Fruit fly (Drosophila melanogaster) S2 (cell line): Measurements from ENCODE around the gene Mob3.

ENCODE experiments used
- CG8478 ChIP-seq: fragments of >200 bp; optimal IDR thresholded peaks from 2 replicates; lab custom pipeline; 2018
- CTCF ChIP-seq, 2 experiments: fragments of >200 bp; optimal IDR thresholded peaks; 2 replicates each; lab custom pipeline; 2018

Mob3 gene

dm6 chr2L:10303786-10304185 is 38.6 kb downstream of the Mob3 start, which contains the start of gene nmd:
TSS of gene nmd (minus strand) at chr2L:10303947.
- no peak for TF ChIP-seq CG8478 (lab: Kevin White, UChicago)
- peak in 1 of 2 experiments; percentile 48 for TF ChIP-seq CTCF (optimal IDR thresholded peaks at IDR 0.05; lab: Kevin White, UChicago)

- no peak for TF ChIP-seq CG8478 (lab: Kevin White, UChicago)
- TF ChIP-seq CTCF (optimal IDR thresholded peaks at IDR 0.05; lab: Kevin White, UChicago) = no peak
Observed at dm6 chr2L:10305538-10306147, 40.5 kb downstream of the Mob3 start.

dm6 chr2L:10306518-10307260 is 41.6 kb downstream of the Mob3 start, which contains the start of the genes CG5390 and CG4968:
TSS of gene CG5390 (minus strand) at chr2L:10306594.
TSS of gene CG4968 (plus strand) at chr2L:10306922.
- TF ChIP-seq CG8478 (lab: Kevin White, UChicago) (no peak), CTCF (optimal IDR thresholded peaks at IDR 0.05; lab: Kevin White, UChicago) (no peak)

- TF ChIP-seq CG8478 (lab: Kevin White, UChicago) (no peak), CTCF (optimal IDR thresholded peaks at IDR 0.05; lab: Kevin White, UChicago) (no peak)
Observed at dm6 chr2L:10310614-10311382, 45.7 kb downstream of the Mob3 start, which contains the start of gene Cdk5alpha. TSS of gene Cdk5alpha (minus strand) at chr2L:10310956.

dm6 chr2L:10311822-10312221 is 46.7 kb downstream of the Mob3 start:
- TF ChIP-seq CTCF (optimal IDR thresholded peaks at IDR 0.05; lab: Kevin White, UChicago) (peak in 1 of 2 experiments; percentile 6), CG8478 (lab: Kevin White, UChicago) (no peak)

dm6 chr2L:10314327-10315210 is 49.4 kb downstream of the Mob3 start, which contains the start of the genes Usp14 and CG4972:
TSS of gene Usp14 (minus strand) at chr2L:10314396.
TSS of gene CG4972 (plus strand) at chr2L:10314792.
- no peak for TF ChIP-seq CTCF (optimal IDR thresholded peaks at IDR 0.05; lab: Kevin White, UChicago)
- no peak for TF ChIP-seq CG8478 (lab: Kevin White, UChicago)

- TF ChIP-seq CTCF (optimal IDR thresholded peaks at IDR 0.05; lab: Kevin White, UChicago) (no peak), CG8478 (lab: Kevin White, UChicago) (no peak)
Observed at dm6 chr2L:10315888-10316287, 50.8 kb downstream of the Mob3 start.
